Worm (Caenorhabditis elegans) whole organism, L2 larva: ENCODE data around the gene W03H9.2.

Experiments used
- C34F6.9 ChIP-seq: fragments of 150-350 bp; optimal IDR thresholded peaks from 2 replicates; lab custom pipeline; 2014; ENCODE audit warnings: missing biosample characterization, missing genetic modification characterization
- F13H6.1 ChIP-seq: sonication (generic microtip); optimal IDR thresholded peaks from 2 replicates; lab custom pipeline; 2016; ENCODE audit warnings: missing genetic modification characterization, missing compliant biosample characterization
- R02D3.7 ChIP-seq: fragments of 150-350 bp; optimal IDR thresholded peaks from 2 replicates; lab custom pipeline; 2014; ENCODE audit warnings: missing biosample characterization, missing genetic modification characterization
- ZK546.5 ChIP-seq: sonication (generic microtip); optimal IDR thresholded peaks from 2 replicates; lab custom pipeline; 2017; ENCODE audit warnings: missing biosample characterization, missing genetic modification characterization
- alr-1 ChIP-seq: fragments of 150-350 bp; optimal IDR thresholded peaks from 2 replicates; lab custom pipeline; 2014; ENCODE audit warnings: missing biosample characterization, missing genetic modification characterization
- ama-1 ChIP-seq: fragments of 150-350 bp; optimal IDR thresholded peaks from 2 replicates; lab custom pipeline; 2018; ENCODE audit warnings: inconsistent platforms
- blmp-1 ChIP-seq: sonication (generic microtip); optimal IDR thresholded peaks from 2 replicates; lab custom pipeline; 2017; ENCODE audit warnings: missing genetic modification characterization, mild to moderate bottlenecking, missing compliant biosample characterization, antibody characterized with exemption, moderate library complexity; ENCODE audit not compliant: insufficient read depth
- crh-2 ChIP-seq: sonication (generic microtip); optimal IDR thresholded peaks from 2 replicates; lab custom pipeline; 2017; ENCODE audit warnings: missing biosample characterization, missing genetic modification characterization
- dmd-4 ChIP-seq: sonication (generic microtip); optimal IDR thresholded peaks from 2 replicates; lab custom pipeline; 2017; ENCODE audit warnings: missing biosample characterization, missing genetic modification characterization
- egl-27 ChIP-seq: sonication (generic microtip); optimal IDR thresholded peaks from 3 replicates; lab custom pipeline; 2017; ENCODE audit warnings: missing biosample characterization, missing genetic modification reagents, missing genetic modification characterization
- elt-3 ChIP-seq: sonication (generic microtip); optimal IDR thresholded peaks from 2 replicates; lab custom pipeline; 2017; ENCODE audit warnings: missing biosample characterization, missing genetic modification characterization
- fos-1 ChIP-seq: fragments of 150-350 bp; optimal IDR thresholded peaks from 2 replicates; lab custom pipeline; 2014; ENCODE audit warnings: missing biosample characterization, missing genetic modification characterization
- gmeb-1 ChIP-seq: fragments of 150-350 bp; optimal IDR thresholded peaks from 2 replicates; lab custom pipeline; 2014; ENCODE audit warnings: missing biosample characterization, missing genetic modification characterization
- lin-11 ChIP-seq: fragments of 150-350 bp; sonication (generic microtip); optimal IDR thresholded peaks from 2 replicates; lab custom pipeline; 2014; ENCODE audit warnings: missing biosample characterization, missing genetic modification characterization, inconsistent platforms, mixed read lengths
- lin-13 ChIP-seq: fragments of 150-350 bp; optimal IDR thresholded peaks from 2 replicates; lab custom pipeline; 2014; ENCODE audit warnings: missing biosample characterization, missing genetic modification reagents, missing genetic modification characterization
- lin-39 ChIP-seq: fragments of 150-350 bp; optimal IDR thresholded peaks from 2 replicates; lab custom pipeline; 2014; ENCODE audit warnings: missing biosample characterization, missing genetic modification reagents, missing genetic modification characterization
- lsy-2 ChIP-seq, 2 experiments: fragments of 150-350 bp in 1 of 2; sonication (generic microtip) in 1 of 2; optimal IDR thresholded peaks; 2 replicates each; lab custom pipeline; 2014 to 2017; ENCODE audit warnings: missing biosample characterization in 2 of 2, missing genetic modification characterization in 2 of 2
- mbf-1 ChIP-seq: sonication (generic microtip); optimal IDR thresholded peaks from 2 replicates; lab custom pipeline; 2017; ENCODE audit warnings: missing biosample characterization, missing genetic modification characterization
- mdl-1 ChIP-seq, 2 experiments: fragments of 150-350 bp in 1 of 2; sonication (generic microtip) in 1 of 2; optimal IDR thresholded peaks; 2 replicates each; lab custom pipeline; 2017; ENCODE audit warnings: missing biosample characterization in 2 of 2, missing genetic modification characterization in 2 of 2
- nhr-10 ChIP-seq: sonication (generic microtip); optimal IDR thresholded peaks from 2 replicates; lab custom pipeline; 2017; ENCODE audit warnings: missing biosample characterization, missing genetic modification characterization
- nhr-11 ChIP-seq: fragments of 150-350 bp; optimal IDR thresholded peaks from 2 replicates; lab custom pipeline; 2014; ENCODE audit warnings: missing biosample characterization, missing genetic modification characterization
- nhr-12 ChIP-seq: fragments of 150-350 bp; optimal IDR thresholded peaks from 2 replicates; lab custom pipeline; 2014; ENCODE audit warnings: missing biosample characterization, missing genetic modification characterization
- nhr-129 ChIP-seq: fragments of 150-350 bp; optimal IDR thresholded peaks from 2 replicates; lab custom pipeline; 2014; ENCODE audit warnings: missing biosample characterization, missing genetic modification characterization
- nhr-21 ChIP-seq: fragments of 150-350 bp; optimal IDR thresholded peaks from 2 replicates; lab custom pipeline; 2014; ENCODE audit warnings: missing biosample characterization, missing genetic modification characterization
- nhr-23 ChIP-seq: fragments of 150-350 bp; optimal IDR thresholded peaks from 2 replicates; lab custom pipeline; 2014; ENCODE audit warnings: missing biosample characterization, missing genetic modification reagents, missing genetic modification characterization
- nhr-25 ChIP-seq: fragments of 150-350 bp; sonication (generic microtip); optimal IDR thresholded peaks from 3 replicates; lab custom pipeline; 2014; ENCODE audit warnings: missing biosample characterization, missing genetic modification characterization
- nhr-77 ChIP-seq: fragments of 150-350 bp; optimal IDR thresholded peaks from 2 replicates; lab custom pipeline; 2014; ENCODE audit warnings: missing biosample characterization, missing genetic modification characterization
- peb-1 ChIP-seq: fragments of 150-350 bp; optimal IDR thresholded peaks from 2 replicates; lab custom pipeline; 2014; ENCODE audit warnings: missing biosample characterization, missing genetic modification characterization
- sem-4 ChIP-seq: fragments of 150-350 bp; optimal IDR thresholded peaks from 2 replicates; lab custom pipeline; 2014; ENCODE audit warnings: missing biosample characterization, missing genetic modification reagents, missing genetic modification characterization
- sma-3 ChIP-seq: sonication (generic microtip); optimal IDR thresholded peaks from 2 replicates; lab custom pipeline; 2016; ENCODE audit warnings: missing genetic modification reagents, missing genetic modification characterization, missing compliant biosample characterization
- snpc-4 ChIP-seq: fragments of 150-350 bp; optimal IDR thresholded peaks from 2 replicates; lab custom pipeline; 2014; ENCODE audit warnings: missing biosample characterization, missing genetic modification characterization
- unc-55 ChIP-seq: fragments of 150-350 bp; sonication (generic microtip); optimal IDR thresholded peaks from 3 replicates; lab custom pipeline; 2014; ENCODE audit warnings: missing biosample characterization, missing genetic modification reagents, missing genetic modification characterization
- zag-1 ChIP-seq: fragments of 150-350 bp; optimal IDR thresholded peaks from 2 replicates; lab custom pipeline; 2014; ENCODE audit warnings: missing biosample characterization, missing genetic modification characterization
- ztf-11 ChIP-seq: sonication (generic microtip); optimal IDR thresholded peaks from 2 replicates; lab custom pipeline; 2017; ENCODE audit warnings: missing biosample characterization, missing genetic modification characterization
- ztf-4 ChIP-seq: fragments of 150-350 bp; optimal IDR thresholded peaks from 2 replicates; lab custom pipeline; 2014; ENCODE audit warnings: missing biosample characterization, missing genetic modification characterization

Gene W03H9.2

ce11 chrII:14112842-14113241 is 30.8 kb downstream of the W03H9.2 start:
- TF ChIP-seq nhr-11 (tag; lab: Kevin White, UChicago) (no peak), sem-4 (tag; lab: Kevin White, UChicago) (no peak), nhr-23 (tag; lab: Kevin White, UChicago) (no peak), alr-1 (tag; lab: Kevin White, UChicago) (no peak), ztf-11 (tag; lab: Kevin White, UChicago) (no peak), nhr-77 (tag; lab: Kevin White, UChicago) (no peak), nhr-12 (tag; lab: Kevin White, UChicago) (no peak), R02D3.7 (tag; lab: Kevin White, UChicago) (no peak), lin-11 (tag; lab: Kevin White, UChicago) (no peak), snpc-4 (tag; lab: Kevin White, UChicago) (no peak), lin-39 (tag; lab: Kevin White, UChicago) (no peak), ama-1 (lab: Kevin White, UChicago) (no peak), nhr-21 (tag; lab: Kevin White, UChicago) (no peak), sma-3 (GFP tag; lab: Kevin White, UChicago) (no peak), dmd-4 (tag; lab: Kevin White, UChicago) (no peak), nhr-25 (no peak), ztf-4 (tag; lab: Kevin White, UChicago) (no peak)
- TF ChIP-seq, all 48 proteins: peak for 0

- no peak for TF ChIP-seq ama-1 (lab: Kevin White, UChicago)
- no peak for TF ChIP-seq nhr-77 (tag; lab: Kevin White, UChicago)
- no peak for TF ChIP-seq R02D3.7 (tag; lab: Kevin White, UChicago)
- no peak for TF ChIP-seq ztf-11 (tag; lab: Kevin White, UChicago)
- no peak for TF ChIP-seq sma-3 (GFP tag; lab: Kevin White, UChicago)
- TF ChIP-seq elt-3 (tag; lab: Kevin White, UChicago): no peak
- no peak for TF ChIP-seq gmeb-1 (tag; lab: Kevin White, UChicago)
- no peak for TF ChIP-seq lin-11 (tag; lab: Kevin White, UChicago)
- no peak for TF ChIP-seq alr-1 (tag; lab: Kevin White, UChicago)
These were observed 34.4 kb downstream of the W03H9.2 start, which contains the start of gene cpg-7 for ce11 chrII:14109184-14109664. Gene cpg-7 (minus strand): TSS chrII:14109234.

ce11 chrII:14106164-14106563 is 37.5 kb downstream of the W03H9.2 start:
- TF ChIP-seq nhr-129 (tag; lab: Kevin White, UChicago) (no peak), nhr-10 (tag; lab: Kevin White, UChicago) (no peak), mbf-1 (tag; lab: Kevin White, UChicago) (no peak), peb-1 (tag; lab: Kevin White, UChicago) (no peak), nhr-23 (tag; lab: Kevin White, UChicago) (no peak), nhr-12 (tag; lab: Kevin White, UChicago) (no peak), egl-27 (tag; lab: Kevin White, UChicago) (no peak), lin-13 (GFP tag; lab: Kevin White, UChicago) (no peak), F13H6.1 (no peak), lin-39 (tag; lab: Kevin White, UChicago) (no peak), blmp-1 (tag; lab: Kevin White, UChicago) (no peak), fos-1 (no peak), elt-3 (tag; lab: Kevin White, UChicago) (no peak), alr-1 (tag; lab: Kevin White, UChicago) (no peak), sma-3 (GFP tag; lab: Kevin White, UChicago) (no peak), ZK546.5 (tag; lab: Kevin White, UChicago) (no peak), gmeb-1 (tag; lab: Kevin White, UChicago) (no peak), ztf-11 (tag; lab: Kevin White, UChicago) (no peak), zag-1 (tag; lab: Kevin White, UChicago) (no peak)
- TF ChIP-seq, all 48 proteins: peak for 0

- TF ChIP-seq fos-1: no peak
- no peak for TF ChIP-seq mdl-1 (tag; optimal IDR thresholded peaks at IDR 0.05; lab: Kevin White, UChicago)
- TF ChIP-seq F13H6.1: no peak
- no peak for TF ChIP-seq crh-2 (tag; lab: Kevin White, UChicago)
- no peak for TF ChIP-seq peb-1 (tag; lab: Kevin White, UChicago)
- no peak for TF ChIP-seq lin-11 (tag; lab: Kevin White, UChicago)
These were observed 39.2 kb downstream of the W03H9.2 start, which contains the start of gene gur-4 for ce11 chrII:14104470-14104869. Gene gur-4 (plus strand): TSS chrII:14104770.

ce11 chrII:14102112-14102511 is 41.6 kb downstream of the W03H9.2 start:
- no peak for TF ChIP-seq nhr-25
- no peak for TF ChIP-seq sem-4 (tag; lab: Kevin White, UChicago)
- peak; percentile 30 for TF ChIP-seq unc-55 (GFP tag; lab: Kevin White, UChicago)
- peak in 1 of 2 experiments; percentile 11 for TF ChIP-seq lsy-2 (tag; optimal IDR thresholded peaks at IDR 0.05; lab: Kevin White, UChicago)
- no peak for TF ChIP-seq F13H6.1
- peak; percentile 53 for TF ChIP-seq C34F6.9 (tag; lab: Kevin White, UChicago)
